Worm (Caenorhabditis elegans) whole organism, midembryonic: Measurements from ENCODE around the gene F53B1.2.

Experiments used
- T22C8.4 ChIP-seq: fragments of 200-800 bp; sonication (Bioruptor generic); IDR thresholded peaks from 2 replicates; pipeline ENCODE4 v1.3.6; 2022; ENCODE audit warnings: missing genetic modification characterization, missing compliant biosample characterization
- cog-1 ChIP-seq: sonication (generic microtip); optimal IDR thresholded peaks from 2 replicates; lab custom pipeline; 2016; ENCODE audit warnings: missing genetic modification characterization, missing compliant biosample characterization
- flt-1 ChIP-seq: fragments of 200-800 bp; sonication (Bioruptor generic); IDR thresholded peaks from 2 replicates; pipeline ENCODE4 v1.3.6; 2022; ENCODE audit warnings: missing genetic modification characterization, missing compliant biosample characterization
- med-1 ChIP-seq: sonication (generic microtip); optimal IDR thresholded peaks from 2 replicates; lab custom pipeline; 2017; ENCODE audit warnings: missing genetic modification characterization, mild to moderate bottlenecking, missing compliant biosample characterization, antibody characterized with exemption, missing genetic modification reagents; ENCODE audit not compliant: insufficient read depth
- ref-1 ChIP-seq: fragments of 200-800 bp; sonication (Bioruptor generic); conservative IDR thresholded peaks from 2 replicates; pipeline ENCODE4 v1.3.6; 2022; ENCODE audit warnings: missing genetic modification reagents, missing genetic modification characterization, missing compliant biosample characterization
- tab-1 ChIP-seq: fragments of 200-800 bp; sonication (Bioruptor generic); IDR thresholded peaks from 2 replicates; pipeline ENCODE4 v1.3.6; 2022; ENCODE audit warnings: missing genetic modification characterization, missing compliant biosample characterization
- ztf-23 ChIP-seq: fragments of 200-800 bp; sonication (Bioruptor generic); IDR thresholded peaks from 2 replicates; pipeline ENCODE4 v1.3.6; 2022; ENCODE audit warnings: missing genetic modification reagents, missing genetic modification characterization, missing compliant biosample characterization
- ztf-29 ChIP-seq: fragments of 200-800 bp; sonication (Bioruptor generic); IDR thresholded peaks from 2 replicates; pipeline ENCODE4 v1.3.6; 2022; ENCODE audit warnings: missing genetic modification reagents, missing genetic modification characterization, missing compliant biosample characterization

DNA sequence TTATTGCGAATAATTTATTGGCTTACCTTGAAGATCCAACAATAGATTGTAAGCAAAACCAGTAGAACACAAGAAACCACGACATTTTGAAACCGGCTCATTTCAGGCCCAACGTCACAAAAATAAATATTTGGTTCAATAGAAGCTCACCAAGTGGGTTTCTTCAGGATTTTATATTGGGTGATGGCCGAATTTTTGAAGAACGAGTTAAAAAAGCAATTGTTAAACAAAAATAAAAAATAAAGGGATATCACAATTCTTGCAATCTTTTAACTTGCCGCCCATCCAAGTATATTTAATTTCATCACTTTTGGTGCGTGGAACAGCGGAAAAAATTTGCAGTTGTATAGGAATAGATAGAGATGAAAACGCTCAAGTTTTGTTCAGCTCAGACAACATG is 12.0 kb upstream of the F53B1.2 start, which contains the start of gene T21D9.2:
- no peak for TF ChIP-seq ztf-29 (GFP tag; lab: Robert Waterston, UW)
- TF ChIP-seq flt-1 (GFP tag; lab: Robert Waterston, UW), result no peak
- no peak for TF ChIP-seq tab-1 (GFP tag; lab: Robert Waterston, UW)
- no peak for TF ChIP-seq ref-1 (GFP tag; lab: Robert Waterston, UW)
- no peak for TF ChIP-seq T22C8.4
- no peak for TF ChIP-seq cog-1 (tag; lab: Kevin White, UChicago)
- no peak for TF ChIP-seq ztf-23 (GFP tag; lab: Robert Waterston, UW)
- TF ChIP-seq med-1 (GFP tag; lab: Kevin White, UChicago), result no peak
